Fruit fly (Drosophila melanogaster) S2 (cell line): ENCODE measurements around the gene AdamTS-B.
A peak's percentile ranks its signal among the peaks of the same experiment; 100 is the strongest.

ENCODE experiments used
- CG8478 ChIP-seq: fragments of >200 bp; optimal IDR thresholded peaks from 2 replicates; lab custom pipeline; 2018
- CTCF ChIP-seq, 2 experiments: fragments of >200 bp; optimal IDR thresholded peaks; 2 replicates each; lab custom pipeline; 2018

DNA sequence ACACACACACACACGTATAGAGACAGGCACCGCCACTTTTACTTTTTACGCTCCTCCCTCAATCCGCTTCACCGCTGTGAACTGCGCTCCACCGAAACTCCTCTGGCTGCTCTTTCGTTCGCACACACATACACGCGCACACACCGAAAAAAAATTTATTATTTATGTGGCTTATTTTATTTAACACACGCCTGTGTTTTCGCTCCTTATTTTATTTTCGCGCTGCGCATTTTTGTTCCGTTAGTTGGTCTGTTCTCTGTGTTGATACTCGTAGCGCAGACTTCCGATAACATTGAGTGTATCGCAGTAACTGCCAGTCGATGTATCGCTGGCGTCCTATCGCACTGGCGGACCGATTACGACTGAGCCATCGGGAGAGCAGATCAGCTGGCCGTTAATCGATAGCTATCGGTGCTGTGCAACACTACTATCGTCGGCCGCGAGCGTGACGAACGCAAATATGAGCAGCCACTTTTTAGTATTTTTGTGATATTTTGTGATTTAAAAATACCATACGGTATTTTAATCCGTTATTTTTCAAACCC lies 39.4 kb downstream of the AdamTS-B start, which contains the start of gene Snx27:
- TF ChIP-seq CG8478 (lab: Kevin White, UChicago) (no peak), CTCF (optimal IDR thresholded peaks at IDR 0.05; lab: Kevin White, UChicago) (peak; percentile 29 to 45)
